Worm (Caenorhabditis elegans) whole organism, early embryonic: ENCODE data around the gene R05F9.9.

ENCODE experiments used
- aly-1 ChIP-seq: sonication (generic microtip); optimal IDR thresholded peaks from 2 replicates; lab custom pipeline; 2016; ENCODE audit warnings: missing genetic modification characterization, missing compliant biosample characterization
- hmg-4 ChIP-seq: fragments of 200-800 bp; sonication (Bioruptor generic); optimal IDR thresholded peaks from 2 replicates; lab custom pipeline; 2018; ENCODE audit warnings: mild to moderate bottlenecking, missing genetic modification characterization, missing compliant biosample characterization

DNA sequence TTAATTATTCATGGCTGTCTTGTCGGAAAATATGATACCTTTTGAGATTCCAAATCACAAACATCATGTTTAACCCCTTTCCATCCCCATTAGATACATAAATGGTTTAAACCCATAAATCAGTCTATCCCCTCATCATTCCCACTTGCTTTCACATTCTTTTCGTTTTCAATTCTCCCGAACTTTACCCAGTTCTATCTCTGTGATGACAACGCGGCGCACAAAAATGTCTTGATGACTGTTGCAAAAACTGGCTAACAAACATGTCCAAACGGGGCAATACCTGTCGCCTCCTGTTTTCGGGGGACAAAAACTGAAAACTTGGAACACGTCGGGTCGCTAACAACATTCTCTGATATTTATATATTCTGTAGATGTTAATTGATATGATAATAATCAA, 35.9 kb downstream of the R05F9.9 start:
- TF ChIP-seq hmg-4 (no peak), aly-1 (tag; lab: Kevin White, UChicago) (no peak)
